Fruit fly (Drosophila melanogaster): Measurements from ENCODE around the gene CG9287.

The CG9287 gene

dm6 chr2L:8717618-8718336, 38.2 kb upstream of the CG9287 start (continued):
- TF ChIP-seq Doc3 (GFP tag; IDR thresholded peaks at IDR 0.05; ENCODE audit: partially characterized antibody) (no peak), Mes4 (GFP tag; optimal IDR thresholded peaks at IDR 0.05) (peak; percentile 70), Chrac-16 (GFP tag; optimal IDR thresholded peaks at IDR 0.05) (peak; percentile 85), CG17359 (tag; optimal IDR thresholded peaks at IDR 0.05) (peak; percentile 87), CG8281 (tag; optimal IDR thresholded peaks at IDR 0.05) (peak; percentile 66), Neu2 (GFP tag; optimal IDR thresholded peaks at IDR 0.05; ENCODE audit: borderline replicate concordance) (no peak), ac (GFP tag; optimal IDR thresholded peaks at IDR 0.05) (no peak), btn (GFP tag; optimal IDR thresholded peaks at IDR 0.05) (peak; percentile 42), crol (GFP tag; IDR thresholded peaks at IDR 0.05) (peak; percentile 99), gsb (GFP tag; IDR thresholded peaks at IDR 0.05) (peak; percentile 72), her (GFP tag; optimal IDR thresholded peaks at IDR 0.05) (no peak), ind (GFP tag; optimal IDR thresholded peaks at IDR 0.05) (peak; percentile 87), Ravus (GFP tag; IDR thresholded peaks at IDR 0.05) (peak; percentile 53), CG7357 (GFP tag; IDR thresholded peaks at IDR 0.05) (peak; percentile 54), CG14710 (tag; optimal IDR thresholded peaks at IDR 0.05) (peak; percentile 85), NC2α (GFP tag; optimal IDR thresholded peaks at IDR 0.05) (peak; percentile 38), CG3065 (GFP tag; optimal IDR thresholded peaks at IDR 0.05) (peak; percentile 72), hbn (GFP tag; IDR thresholded peaks at IDR 0.05; ENCODE audit: partially characterized antibody) (peak; percentile 20; the same call in 1 of the 2 replicates), CG9727 (GFP tag; optimal IDR thresholded peaks at IDR 0.05) (peak; percentile 96), CG1529 (GFP tag; optimal IDR thresholded peaks at IDR 0.05) (peak; percentile 87), H15 (GFP tag; IDR thresholded peaks at IDR 0.05) (peak; percentile 73; the same call in 2 of the 3 replicates), Oaz (GFP tag; IDR thresholded peaks at IDR 0.05) (peak; percentile 8; the same call in 1 of the 2 replicates), dmrt99B (tag; optimal IDR thresholded peaks at IDR 0.05) (peak; percentile 95), bsh (GFP tag; optimal IDR thresholded peaks at IDR 0.05) (peak; percentile 80 to 83), CG11085 (GFP tag; IDR thresholded peaks at IDR 0.05) (peak; percentile 58; the same call in 1 of the 2 replicates), Jarid2 (GFP tag; optimal IDR thresholded peaks at IDR 0.05) (peak; percentile 63), grau (tag; optimal IDR thresholded peaks at IDR 0.05) (peak; percentile 95), Sry-β (GFP tag; optimal IDR thresholded peaks at IDR 0.05) (peak; percentile 16), Meics (GFP tag; optimal IDR thresholded peaks at IDR 0.05) (peak; percentile 94), ftz-f1 (GFP tag; optimal IDR thresholded peaks at IDR 0.05) (no peak), mirr (GFP tag; optimal IDR thresholded peaks at IDR 0.05) (peak; percentile 49), CG11504 (tag; optimal IDR thresholded peaks at IDR 0.05) (peak; percentile 95), knrl (GFP tag; IDR thresholded peaks at IDR 0.05; ENCODE audit: partially characterized antibody) (no peak), CG10321 (GFP tag; IDR thresholded peaks at IDR 0.05) (peak; percentile 21; the same call in 1 of the 2 replicates), nerfin-2 (GFP tag; IDR thresholded peaks at IDR 0.05; ENCODE audit: partially characterized antibody) (0 out of 2 replicates have a peak, but pooled peaks have one; percentile 38), CG7963 (GFP tag; IDR thresholded peaks at IDR 0.05; ENCODE audit: partially characterized antibody) (0 out of 3 replicates have a peak, but pooled peaks have one; percentile 10), CG10543 (GFP tag; optimal IDR thresholded peaks at IDR 0.05) (peak; percentile 89), zf30C (GFP tag; optimal IDR thresholded peaks at IDR 0.05) (peak; percentile 89), NfI (GFP tag; optimal IDR thresholded peaks at IDR 0.05) (peak; percentile 89), CG8478 (optimal IDR thresholded peaks at IDR 0.05) (no peak), ro (GFP tag; IDR thresholded peaks at IDR 0.05) (0 out of 2 replicates have a peak, but pooled peaks have one; percentile 49), CG18619 (GFP tag; optimal IDR thresholded peaks at IDR 0.05) (peak; percentile 92), tup (GFP tag; optimal IDR thresholded peaks at IDR 0.05) (peak; percentile 30), Doc2 (GFP tag; IDR thresholded peaks at IDR 0.05) (no peak), CG16779 (GFP tag; IDR thresholded peaks at IDR 0.05) (peak; percentile 58), CG1602 (GFP tag; optimal IDR thresholded peaks at IDR 0.05) (peak; percentile 82), Dek (tag; optimal IDR thresholded peaks at IDR 0.05) (peak; percentile 90), pb (GFP tag; optimal IDR thresholded peaks at IDR 0.05) (no peak), vfl (GFP tag; optimal IDR thresholded peaks at IDR 0.05) (peak; percentile 66)

Data from whole organism, embryonic.